Worm (Caenorhabditis elegans) whole organism, late embryonic: ENCODE results near the gene oac-52.

Experiments
- C38D4.7 ChIP-seq: fragments of 200-800 bp; sonication (Bioruptor generic); optimal IDR thresholded peaks from 2 replicates; lab custom pipeline; 2018; ENCODE audit warnings: mild to moderate bottlenecking, missing genetic modification characterization, moderate library complexity, missing compliant biosample characterization
- F13H6.1 ChIP-seq: sonication (generic microtip); optimal IDR thresholded peaks from 2 replicates; lab custom pipeline; 2016; ENCODE audit warnings: missing genetic modification characterization, missing compliant biosample characterization
- T23F11.4 ChIP-seq: fragments of 200-800 bp; sonication (Bioruptor generic); optimal IDR thresholded peaks from 2 replicates; lab custom pipeline; 2018; ENCODE audit warnings: mild to moderate bottlenecking, missing genetic modification characterization, missing compliant biosample characterization
- ceh-24 ChIP-seq: sonication (generic microtip); optimal IDR thresholded peaks from 2 replicates; lab custom pipeline; 2016; ENCODE audit warnings: mild to moderate bottlenecking, missing genetic modification characterization, missing compliant biosample characterization
- ceh-30 ChIP-seq: fragments of 150-350 bp; optimal IDR thresholded peaks from 2 replicates; lab custom pipeline; 2014; ENCODE audit warnings: missing biosample characterization, missing genetic modification characterization
- ceh-45 ChIP-seq: fragments of 200-800 bp; sonication (Bioruptor generic); IDR thresholded peaks from 2 replicates; pipeline ENCODE4 v1.3.6; 2022; ENCODE audit warnings: missing genetic modification reagents, missing genetic modification characterization, missing compliant biosample characterization
- ceh-9 ChIP-seq: sonication (generic microtip); optimal IDR thresholded peaks from 2 replicates; lab custom pipeline; 2016; ENCODE audit warnings: mild to moderate bottlenecking, missing genetic modification characterization, inconsistent platforms, missing compliant biosample characterization
- elt-4 ChIP-seq: sonication (generic microtip); optimal IDR thresholded peaks from 2 replicates; lab custom pipeline; 2016; ENCODE audit warnings: missing genetic modification characterization, missing compliant biosample characterization
- ets-4 ChIP-seq: sonication (generic microtip); optimal IDR thresholded peaks from 2 replicates; lab custom pipeline; 2016; ENCODE audit warnings: missing genetic modification characterization, missing compliant biosample characterization
- fkh-6 ChIP-seq: sonication (generic microtip); optimal IDR thresholded peaks from 2 replicates; lab custom pipeline; 2016; ENCODE audit warnings: missing genetic modification characterization, missing compliant biosample characterization
- gmeb-2 ChIP-seq: sonication (generic microtip); optimal IDR thresholded peaks from 2 replicates; lab custom pipeline; 2016; ENCODE audit warnings: missing genetic modification characterization, inconsistent platforms, missing compliant biosample characterization
- hlh-13 ChIP-seq: fragments of 200-800 bp; sonication (Bioruptor generic); optimal IDR thresholded peaks from 2 replicates; lab custom pipeline; 2018; ENCODE audit warnings: mild to moderate bottlenecking, missing genetic modification characterization, missing compliant biosample characterization
- hlh-15 ChIP-seq: sonication (generic microtip); optimal IDR thresholded peaks from 2 replicates; lab custom pipeline; 2016; ENCODE audit warnings: missing genetic modification characterization, missing compliant biosample characterization
- lin-11 ChIP-seq: fragments of 200-800 bp; sonication (Bioruptor generic); optimal IDR thresholded peaks from 2 replicates; lab custom pipeline; 2018; ENCODE audit warnings: mild to moderate bottlenecking, missing genetic modification characterization, missing compliant biosample characterization
- nhr-11 ChIP-seq: fragments of 150-350 bp; optimal IDR thresholded peaks from 2 replicates; lab custom pipeline; 2014; ENCODE audit warnings: missing biosample characterization, missing genetic modification characterization
- pha-4 ChIP-seq: fragments of 150-350 bp; optimal IDR thresholded peaks from 2 replicates; lab custom pipeline; 2018; ENCODE audit warnings: missing biosample characterization, missing genetic modification reagents, missing genetic modification characterization
- rnt-1 ChIP-seq: sonication (generic microtip); optimal IDR thresholded peaks from 2 replicates; lab custom pipeline; 2016; ENCODE audit warnings: missing genetic modification characterization, missing compliant biosample characterization
- sdc-2 ChIP-seq: sonication (generic microtip); optimal IDR thresholded peaks from 2 replicates; lab custom pipeline; 2016; ENCODE audit warnings: missing genotype, missing genetic modification characterization, missing compliant biosample characterization
- syd-9 ChIP-seq: sonication (generic microtip); optimal IDR thresholded peaks from 2 replicates; lab custom pipeline; 2016; ENCODE audit warnings: mild to moderate bottlenecking, missing genetic modification characterization, moderate library complexity, missing compliant biosample characterization
- tbx-2 ChIP-seq: sonication (generic microtip); optimal IDR thresholded peaks from 2 replicates; lab custom pipeline; 2016; ENCODE audit warnings: missing genetic modification characterization, missing compliant biosample characterization
- tbx-7 ChIP-seq: sonication (generic microtip); optimal IDR thresholded peaks from 2 replicates; lab custom pipeline; 2016; ENCODE audit warnings: missing genotype, missing genetic modification characterization, missing compliant biosample characterization

The oac-52 gene

ce11 chrIV:4299994-4300393 lies 46.4 kb downstream of the oac-52 start (continued):
- TF ChIP-seq elt-4 (tag; lab: Kevin White, UChicago) (no peak), rnt-1 (tag; lab: Kevin White, UChicago) (no peak)
- TF ChIP-seq, all 69 proteins: peak for 0

ce11 chrIV:4298983-4299382 lies 47.4 kb downstream of the oac-52 start, which contains the start of gene F15E6.9:
F15E6.9 (minus strand) TSS chrIV:4299083.
- TF ChIP-seq nhr-11 (no peak), hlh-13 (GFP tag; lab: Kevin White, UChicago) (no peak), tbx-2 (tag; lab: Kevin White, UChicago) (no peak), C38D4.7 (GFP tag; lab: Kevin White, UChicago) (no peak), ets-4 (tag; lab: Kevin White, UChicago) (no peak), T23F11.4 (GFP tag; lab: Kevin White, UChicago) (no peak)

- TF ChIP-seq pha-4 (tag; lab: Kevin White, UChicago), result no peak
- TF ChIP-seq ceh-9, result no peak
- TF ChIP-seq hlh-15 (tag; lab: Kevin White, UChicago), result no peak
- TF ChIP-seq lin-11, result no peak
- TF ChIP-seq ceh-24 (tag; lab: Kevin White, UChicago), result no peak
- no peak for TF ChIP-seq syd-9 (tag; lab: Kevin White, UChicago)
- no peak for TF ChIP-seq ceh-30 (tag; lab: Kevin White, UChicago)
- TF ChIP-seq gmeb-2 (tag; lab: Kevin White, UChicago), result no peak
- TF ChIP-seq, all 69 proteins: peak for 0
Measured at ce11 chrIV:4294552-4294951, 51.9 kb downstream of the oac-52 start, which contains the start of gene F15E6.3. F15E6.3 (plus strand) TSS chrIV:4294895.

DNA sequence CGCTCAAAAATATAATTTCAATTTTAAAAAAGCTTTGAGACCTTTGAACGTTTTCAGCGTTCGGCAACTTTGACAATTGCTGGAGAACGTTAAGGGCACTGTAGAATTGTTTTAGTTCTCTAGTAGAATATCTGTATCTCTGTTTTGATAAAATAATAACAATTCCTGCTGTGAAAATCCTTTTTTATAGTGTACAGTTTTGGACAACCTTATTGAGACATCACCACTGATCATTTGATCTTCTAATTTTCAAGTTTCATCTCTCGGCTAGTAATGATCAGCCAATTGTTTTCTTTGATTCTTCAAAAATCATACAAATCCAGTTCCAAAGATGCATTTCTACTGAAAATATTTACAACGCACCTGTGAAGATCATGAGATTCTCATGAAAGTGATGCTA lies 53.8 kb downstream of the oac-52 start, which contains the start of gene F15E6.10:
Gene F15E6.10, plus strand, starts transcription at position 301 of the 400 bp plus-strand sequence.
- TF ChIP-seq sdc-2 (no peak), tbx-2 (tag; lab: Kevin White, UChicago) (no peak), tbx-7 (tag; lab: Kevin White, UChicago) (no peak), nhr-11 (no peak), F13H6.1 (tag; lab: Kevin White, UChicago) (no peak), ceh-45 (no peak), fkh-6 (tag; lab: Kevin White, UChicago) (no peak)
